Fruit fly (Drosophila melanogaster) whole organism, embryonic: ENCODE measurements around the gene CAH3.

Experiments used
- Awh ChIP-seq: fragments of 200-800 bp; sonication (Bioruptor generic); IDR thresholded peaks from 2 replicates; pipeline ENCODE4, ENCODE4 v1.3.6; 2022; ENCODE audit warnings: missing biosample characterization, missing genetic modification characterization
- Blimp-1 ChIP-seq: fragments of 200-800 bp; sonication (Bioruptor generic); optimal IDR thresholded peaks from 3 replicates; lab custom pipeline; 2018; ENCODE audit warnings: missing biosample characterization, missing genetic modification characterization, mild to moderate bottlenecking, moderate library complexity, missing genetic modification reagents
- CG10147 ChIP-seq: fragments of 200-800 bp; sonication (Bioruptor generic); optimal IDR thresholded peaks from 2 replicates; lab custom pipeline; 2019; ENCODE audit warnings: missing biosample characterization, mild to moderate bottlenecking, missing genetic modification characterization, moderate library complexity
- CG10274 ChIP-seq: fragments of 200-800 bp; sonication (Bioruptor generic); optimal IDR thresholded peaks from 3 replicates; lab custom pipeline; 2017; ENCODE audit warnings: missing biosample characterization, mild to moderate bottlenecking, missing genetic modification characterization
- CG10366 ChIP-seq: fragments of 200-800 bp; sonication (Bioruptor generic); IDR thresholded peaks from 2 replicates; pipeline ENCODE4 v1.3.6; 2022; ENCODE audit warnings: missing biosample characterization, missing genetic modification characterization
- CG10565 ChIP-seq: fragments of 200-800 bp; sonication (Bioruptor generic); optimal IDR thresholded peaks from 3 replicates; lab custom pipeline; 2016; ENCODE audit warnings: missing biosample characterization, mild to moderate bottlenecking, missing genetic modification characterization
- CG11560 ChIP-seq: fragments of 200-800 bp; sonication (Bioruptor generic); IDR thresholded peaks from 3 replicates; pipeline ENCODE4 v1.3.6; 2022; ENCODE audit warnings: missing biosample characterization, missing genetic modification characterization
- CG12299 ChIP-seq: fragments of 200-800 bp; sonication (Bioruptor generic); optimal IDR thresholded peaks from 2 replicates; lab custom pipeline; 2018; ENCODE audit warnings: missing biosample characterization, mild to moderate bottlenecking, missing genetic modification characterization
- CG13894 ChIP-seq: fragments of 200-800 bp; sonication (Bioruptor generic); optimal IDR thresholded peaks from 3 replicates; lab custom pipeline; 2018; ENCODE audit warnings: missing biosample characterization, mild to moderate bottlenecking, missing genetic modification characterization, moderate library complexity
- CG14050 ChIP-seq: fragments of 200-800 bp; sonication (Bioruptor generic); IDR thresholded peaks from 3 replicates; pipeline ENCODE4 v1.3.6; 2022; ENCODE audit warnings: missing biosample characterization, missing genetic modification characterization
- CG14710 ChIP-seq: fragments of 200-800 bp; sonication (Bioruptor generic); optimal IDR thresholded peaks from 3 replicates; lab custom pipeline; 2019; ENCODE audit warnings: missing biosample characterization, mild to moderate bottlenecking, missing genetic modification characterization, moderate library complexity
- CG17361 ChIP-seq: fragments of 200-800 bp; sonication (Bioruptor generic); IDR thresholded peaks from 3 replicates; pipeline ENCODE4 v1.3.6; 2022; ENCODE audit warnings: missing biosample characterization, missing genetic modification characterization
- CG31224 ChIP-seq: fragments of 200-800 bp; sonication (Bioruptor generic); IDR thresholded peaks from 2 replicates; pipeline ENCODE4 v1.3.6; 2022; ENCODE audit warnings: missing biosample characterization, missing genetic modification characterization
- CG3163 ChIP-seq: fragments of 200-800 bp; sonication (Bioruptor generic); optimal IDR thresholded peaks from 3 replicates; lab custom pipeline; 2016; ENCODE audit warnings: missing biosample characterization, missing genetic modification characterization
- CG34422 ChIP-seq: fragments of 200-800 bp; sonication (Bioruptor generic); IDR thresholded peaks from 3 replicates; pipeline ENCODE4 v1.3.6; 2022; ENCODE audit warnings: missing biosample characterization, missing genetic modification characterization
- CG6254 ChIP-seq: fragments of 200-800 bp; sonication (Bioruptor generic); optimal IDR thresholded peaks from 3 replicates; lab custom pipeline; 2017; ENCODE audit warnings: mild to moderate bottlenecking, missing biosample characterization, missing genetic modification reagents, missing genetic modification characterization
- CG6813 ChIP-seq: fragments of 200-800 bp; sonication (Bioruptor generic); optimal IDR thresholded peaks from 2 replicates; lab custom pipeline; 2017; ENCODE audit warnings: missing biosample characterization, missing genetic modification characterization, mild to moderate bottlenecking, moderate library complexity, missing genetic modification reagents
- CG6854 ChIP-seq: fragments of 200-800 bp; sonication (Bioruptor generic); optimal IDR thresholded peaks from 3 replicates; lab custom pipeline; 2017; ENCODE audit warnings: missing biosample characterization, mild to moderate bottlenecking, missing genetic modification characterization
- CG7357 ChIP-seq: fragments of 200-800 bp; sonication (Bioruptor generic); IDR thresholded peaks from 3 replicates; pipeline ENCODE4 v1.3.6; 2022; ENCODE audit warnings: missing biosample characterization, missing genetic modification characterization
- CG7786 ChIP-seq: fragments of 200-800 bp; sonication (Bioruptor generic); optimal IDR thresholded peaks from 2 replicates; lab custom pipeline; 2016; ENCODE audit warnings: missing biosample characterization, missing genetic modification characterization
- CG8281 ChIP-seq: fragments of 200-800 bp; sonication (Bioruptor generic); optimal IDR thresholded peaks from 2 replicates; lab custom pipeline; 2018; ENCODE audit warnings: missing biosample characterization, mild to moderate bottlenecking, missing genetic modification characterization, moderate library complexity
- Fer3 ChIP-seq: fragments of 200-800 bp; sonication (Bioruptor generic); optimal IDR thresholded peaks from 2 replicates; lab custom pipeline; 2018; ENCODE audit warnings: missing biosample characterization, mild to moderate bottlenecking, missing genetic modification characterization, moderate library complexity
- HHEX ChIP-seq: fragments of 200-800 bp; sonication (Bioruptor generic); optimal IDR thresholded peaks from 3 replicates; lab custom pipeline; 2017; ENCODE audit warnings: missing biosample characterization, mild to moderate bottlenecking, missing genetic modification characterization, missing genetic modification reagents
- HLHmδ ChIP-seq: fragments of 200-800 bp; sonication (Bioruptor generic); optimal IDR thresholded peaks from 2 replicates; lab custom pipeline; 2018; ENCODE audit warnings: missing biosample characterization, mild to moderate bottlenecking, missing genetic modification characterization, moderate library complexity
- Lhr ChIP-seq: fragments of 200-800 bp; sonication (Bioruptor generic); optimal IDR thresholded peaks from 3 replicates; lab custom pipeline; 2017; ENCODE audit warnings: mild to moderate bottlenecking, missing biosample characterization, missing genetic modification reagents, missing genetic modification characterization
- Max ChIP-seq: fragments of 200-800 bp; sonication (Bioruptor generic); optimal IDR thresholded peaks from 2 replicates; lab custom pipeline; 2016; ENCODE audit warnings: missing biosample characterization, mild to moderate bottlenecking, missing genetic modification characterization
- Rfx ChIP-seq: fragments of 200-800 bp; sonication (Bioruptor generic); IDR thresholded peaks from 2 replicates; pipeline ENCODE4 v1.3.6; 2022; ENCODE audit warnings: missing biosample characterization, missing genetic modification characterization
- Taf1 ChIP-seq: fragments of 200-800 bp; sonication (Bioruptor generic); IDR thresholded peaks from 2 replicates; pipeline ENCODE4 v1.3.6; 2022; ENCODE audit warnings: missing biosample characterization, missing genetic modification characterization
- ab ChIP-seq: fragments of 200-800 bp; sonication (Bioruptor generic); optimal IDR thresholded peaks from 2 replicates; lab custom pipeline; 2016; ENCODE audit warnings: missing biosample characterization, missing genetic modification characterization
- amos ChIP-seq: fragments of 200-800 bp; sonication (Bioruptor generic); IDR thresholded peaks from 2 replicates; pipeline ENCODE4 v1.3.6; 2022; ENCODE audit warnings: missing biosample characterization, missing genetic modification characterization; ENCODE audit not compliant: partially characterized antibody
- ap ChIP-seq: fragments of 200-800 bp; sonication (Bioruptor generic); IDR thresholded peaks from 2 replicates; pipeline ENCODE4 v1.3.6; 2022; ENCODE audit warnings: missing biosample characterization, missing genetic modification characterization
- bcd ChIP-seq: fragments of 200-800 bp; sonication (Bioruptor generic); optimal IDR thresholded peaks from 2 replicates; lab custom pipeline; 2017; ENCODE audit warnings: missing biosample characterization, mild to moderate bottlenecking, missing genetic modification characterization
- chm ChIP-seq: fragments of 200-800 bp; sonication (Bioruptor generic); IDR thresholded peaks from 2 replicates; pipeline ENCODE4 v1.3.6; 2022; ENCODE audit warnings: missing biosample characterization, missing genetic modification characterization
- hbn ChIP-seq: fragments of 200-800 bp; sonication (Bioruptor generic); IDR thresholded peaks from 2 replicates; pipeline ENCODE4 v1.3.6; 2022; ENCODE audit warnings: missing biosample characterization, missing genetic modification characterization; ENCODE audit not compliant: partially characterized antibody
- jing ChIP-seq: fragments of 200-800 bp; sonication (Bioruptor generic); optimal IDR thresholded peaks from 2 replicates; lab custom pipeline; 2018; ENCODE audit warnings: missing biosample characterization, mild to moderate bottlenecking, missing genetic modification characterization
- lola ChIP-seq, 3 experiments: fragments of >200 bp in 2 of 3; fragments of 200-800 bp in 1 of 3; sonication (Bioruptor generic) in 1 of 3; optimal IDR thresholded peaks; 2 replicates each; lab custom pipeline; 2017 to 2019; ENCODE audit warnings: missing biosample characterization in 3 of 3, missing genetic modification characterization in 3 of 3, mild to moderate bottlenecking in 1 of 3, moderate library complexity in 1 of 3
- nerfin-1 ChIP-seq: fragments of 200-800 bp; sonication (Bioruptor generic); optimal IDR thresholded peaks from 3 replicates; lab custom pipeline; 2019; ENCODE audit warnings: missing biosample characterization, mild to moderate bottlenecking, missing genetic modification characterization, moderate library complexity
- pnt ChIP-seq: fragments of 200-800 bp; sonication (Bioruptor generic); optimal IDR thresholded peaks from 3 replicates; lab custom pipeline; 2016; ENCODE audit warnings: missing biosample characterization, missing genetic modification characterization
- prd ChIP-seq, 3 experiments: fragments of >200 bp in 2 of 3; fragments of 200-800 bp in 1 of 3; sonication (Bioruptor generic) in 1 of 3; optimal IDR thresholded peaks in 2 of 3; IDR thresholded peaks in 1 of 3; 2 replicates in 2 of 3; 3 replicates in 1 of 3; pipeline versions ENCODE4 v1.3.6 to Lab custom; 2017 to 2022; ENCODE audit warnings: missing biosample characterization in 1 of 3, missing genetic modification characterization in 1 of 3
- ranshi ChIP-seq: fragments of 200-800 bp; sonication (Bioruptor generic); IDR thresholded peaks from 2 replicates; pipeline ENCODE4 v1.3.6; 2022; ENCODE audit warnings: missing biosample characterization, missing genetic modification characterization
- sim ChIP-seq: fragments of 200-800 bp; sonication (Bioruptor generic); IDR thresholded peaks from 2 replicates; pipeline ENCODE4 v1.3.6; 2022; ENCODE audit warnings: missing biosample characterization, missing genetic modification characterization
- tgo ChIP-seq: fragments of 200-800 bp; sonication (Bioruptor generic); IDR thresholded peaks from 3 replicates; pipeline ENCODE4 v1.3.6; 2022; ENCODE audit warnings: missing biosample characterization, missing genetic modification characterization
- tin ChIP-seq: fragments of 200-800 bp; sonication (Bioruptor generic); optimal IDR thresholded peaks from 3 replicates; lab custom pipeline; 2016; ENCODE audit warnings: missing biosample characterization, missing genetic modification characterization
- toy ChIP-seq: fragments of 200-800 bp; sonication (Bioruptor generic); IDR thresholded peaks from 2 replicates; pipeline ENCODE4 v1.3.6; 2022; ENCODE audit warnings: missing biosample characterization, missing genetic modification characterization
- ttk ChIP-seq: fragments of 200-800 bp; sonication (Bioruptor generic); IDR thresholded peaks from 2 replicates; pipeline ENCODE4 v2.1.2; 2022; ENCODE audit warnings: missing biosample characterization, missing genetic modification characterization
- z ChIP-seq: fragments of 200-800 bp; sonication (Bioruptor generic); IDR thresholded peaks from 3 replicates; pipeline ENCODE4 v1.3.6; 2022; ENCODE audit warnings: missing biosample characterization, missing genetic modification characterization
- zfh2 ChIP-seq: fragments of 200-800 bp; sonication (Bioruptor generic); optimal IDR thresholded peaks from 2 replicates; lab custom pipeline; 2016; ENCODE audit warnings: missing biosample characterization, missing genetic modification characterization

CAH3 gene

DNA sequence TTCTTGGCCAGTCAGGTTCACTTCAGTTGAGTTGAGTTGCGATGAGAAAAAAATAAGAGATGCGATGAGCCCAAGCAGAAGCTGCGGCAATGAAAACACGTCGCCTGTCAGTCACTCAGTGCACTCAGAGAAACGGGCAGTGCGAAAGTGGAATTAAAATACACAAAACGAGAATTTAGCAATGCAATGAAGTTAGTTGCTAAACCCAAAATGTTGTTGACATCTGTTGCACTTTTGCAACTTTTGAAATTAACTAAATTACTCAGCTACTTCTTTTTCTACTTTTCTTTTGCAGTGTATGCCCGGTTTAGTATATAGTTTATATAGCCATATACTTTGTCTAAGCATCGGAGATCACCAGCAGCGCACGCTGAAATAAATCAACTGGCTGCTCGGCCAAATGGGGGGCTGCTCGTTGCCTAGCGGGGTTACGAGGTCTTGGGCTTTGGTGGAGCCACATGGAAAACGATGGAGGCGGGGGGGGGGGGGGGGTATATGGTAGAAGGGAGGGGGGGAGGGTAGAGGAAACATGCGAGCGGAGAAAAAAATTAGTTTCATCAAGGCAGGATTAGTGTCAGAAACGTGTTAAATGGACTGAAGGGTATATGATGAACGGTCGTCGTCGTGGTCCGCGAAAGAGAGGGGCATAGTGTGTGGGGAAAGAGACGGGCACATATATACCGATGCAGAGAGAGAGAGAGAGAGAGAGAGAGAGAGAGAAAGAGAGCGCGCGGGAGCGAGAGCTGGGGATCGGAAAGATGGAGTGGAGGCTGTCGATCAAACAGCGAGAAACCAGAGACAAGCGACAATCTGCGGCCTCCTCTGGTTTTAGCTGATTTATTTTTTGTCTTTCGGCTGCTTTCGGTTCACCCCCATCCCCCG lies 24.3 kb upstream of the CAH3 start (continued):
- peak; percentile 79 for TF ChIP-seq tin
- peak; percentile 44; the same call in 1 of the 2 replicates for TF ChIP-seq sim (GFP tag; lab: Robert Waterston, UW)
- peak; percentile 88 for TF ChIP-seq CG14710 (tag; lab: Kevin White, UChicago)
- no peak for TF ChIP-seq amos (GFP tag; lab: Robert Waterston, UW)
- TF ChIP-seq Awh (GFP tag; lab: Robert Waterston, UW), result peak; percentile 66; the same call in 1 of the 2 replicates
- TF ChIP-seq Blimp-1 (GFP tag; lab: Kevin White, UChicago), result peak; percentile 66
- TF ChIP-seq HHEX (GFP tag; lab: Kevin White, UChicago), result peak; percentile 44
- no peak for TF ChIP-seq CG12299
- TF ChIP-seq CG10274 (GFP tag; lab: Kevin White, UChicago), result peak; percentile 12
- peak; percentile 67 for TF ChIP-seq CG7786 (GFP tag; lab: Kevin White, UChicago)
- TF ChIP-seq chm (GFP tag; lab: Robert Waterston, UW), result peak; percentile 76; the same call in 1 of the 2 replicates
- TF ChIP-seq prd (optimal IDR thresholded peaks at IDR 0.05; lab: Kevin White, UChicago), result no peak
- peak; percentile 90 for TF ChIP-seq prd (GFP tag; IDR thresholded peaks at IDR 0.05; lab: Robert Waterston, UW)
- TF ChIP-seq CG6854, result no peak
- TF ChIP-seq ranshi (GFP tag; lab: Robert Waterston, UW), result peak; percentile 67; the same call in 1 of the 2 replicates
- no peak for TF ChIP-seq z
- TF ChIP-seq pnt (GFP tag; lab: Kevin White, UChicago), result peak; percentile 73
- no peak for TF ChIP-seq toy (GFP tag; lab: Robert Waterston, UW)
- TF ChIP-seq bcd (GFP tag; lab: Kevin White, UChicago), result peak; percentile 65
- TF ChIP-seq CG13894 (tag; lab: Kevin White, UChicago), result no peak
- 0 out of 2 replicates have a peak, but pooled peaks have one; percentile 21 for TF ChIP-seq CG31224 (GFP tag; lab: Robert Waterston, UW)
- peak; percentile 36 for TF ChIP-seq ttk (GFP tag; lab: Robert Waterston, UW)
- TF ChIP-seq CG3163 (GFP tag; lab: Kevin White, UChicago), result peak; percentile 13
- TF ChIP-seq Taf1 (GFP tag; lab: Robert Waterston, UW), result no peak
- TF ChIP-seq Lhr, result peak; percentile 47
- peak; percentile 54; the same call in 1 of the 2 replicates for TF ChIP-seq ap (GFP tag; lab: Robert Waterston, UW)
- TF ChIP-seq CG10565 (GFP tag; lab: Kevin White, UChicago), result peak; percentile 54
- peak; percentile 47 for TF ChIP-seq CG6813 (GFP tag; lab: Kevin White, UChicago)
- peak; percentile 65 for TF ChIP-seq tgo
- peak; percentile 42 for TF ChIP-seq CG10147 (GFP tag; lab: Kevin White, UChicago)
- peak; percentile 62 for TF ChIP-seq Rfx
- TF ChIP-seq CG10366 (GFP tag; lab: Robert Waterston, UW), result peak; percentile 55; the same call in 1 of the 2 replicates
- peak; percentile 53 for TF ChIP-seq ab (GFP tag; lab: Kevin White, UChicago)
- TF ChIP-seq zfh2, result no peak
- peak; percentile 43 for TF ChIP-seq CG8281 (tag; lab: Kevin White, UChicago)
- TF ChIP-seq CG14050, result peak; percentile 33; the same call in 1 of the 3 replicates
- peak; percentile 16 for TF ChIP-seq Max (GFP tag; lab: Kevin White, UChicago)
- TF ChIP-seq HLHmδ (GFP tag; lab: Kevin White, UChicago), result no peak
- peak; percentile 10; the same call in 1 of the 3 replicates for TF ChIP-seq CG11560 (tag; lab: Robert Waterston, UW)
- TF ChIP-seq CG17361, result peak; percentile 86
- peak in 1 of 3 experiments; percentile 91 for TF ChIP-seq lola (GFP tag; optimal IDR thresholded peaks at IDR 0.05; lab: Kevin White, UChicago)
- peak; percentile 62 for TF ChIP-seq jing (GFP tag; lab: Kevin White, UChicago)
- peak; percentile 46; the same call in 1 of the 3 replicates for TF ChIP-seq CG34422 (GFP tag; lab: Robert Waterston, UW)
- TF ChIP-seq CG6254 (GFP tag; lab: Kevin White, UChicago), result peak; percentile 65
- no peak for TF ChIP-seq hbn
- peak; percentile 56; the same call in 1 of the 3 replicates for TF ChIP-seq CG7357 (GFP tag; lab: Robert Waterston, UW)
- peak; percentile 69 for TF ChIP-seq nerfin-1
- peak; percentile 38 for TF ChIP-seq Fer3 (tag; lab: Kevin White, UChicago)
